Worm (Caenorhabditis elegans): ENCODE results near the gene try-12.

DNA sequence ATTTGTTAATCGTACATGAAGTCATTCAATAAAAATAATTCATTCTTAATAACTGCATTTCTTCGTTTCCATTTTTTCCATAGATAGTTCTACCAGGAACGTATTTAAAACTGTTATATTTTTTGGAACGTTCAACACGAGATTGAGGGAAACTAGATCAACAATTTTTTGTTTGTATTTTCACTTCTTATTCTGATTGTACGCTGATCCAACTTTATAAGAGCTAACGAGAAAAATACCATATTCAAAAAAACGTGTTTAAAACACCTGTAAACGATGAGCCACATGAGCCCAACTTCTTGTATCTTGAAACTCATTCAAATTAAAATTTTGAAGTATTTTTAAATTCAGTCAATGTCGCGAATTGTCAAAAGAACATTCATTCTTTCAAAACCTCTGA lies 32.6 kb upstream of the try-12 start:
- TF ChIP-seq unc-62 (GFP tag; optimal IDR thresholded peaks at IDR 0.05) (no peak), elt-3 (tag; optimal IDR thresholded peaks at IDR 0.05) (no peak), ztf-11 (tag; optimal IDR thresholded peaks at IDR 0.05) (no peak), unc-39 (tag; optimal IDR thresholded peaks at IDR 0.05) (no peak), elt-1 (tag; optimal IDR thresholded peaks at IDR 0.05; ENCODE audit: borderline replicate concordance, insufficient read depth) (no peak), lin-13 (tag; optimal IDR thresholded peaks at IDR 0.05) (no peak), blmp-1 (tag; optimal IDR thresholded peaks at IDR 0.05) (no peak), nhr-2 (tag; optimal IDR thresholded peaks at IDR 0.05) (no peak)
